Fruit fly (Drosophila melanogaster): ENCODE measurements around the gene CG42570.
A peak's percentile ranks its signal among the peaks of the same experiment; 100 is the strongest.

The CG42570 gene

dm6 chr3L:15678284-15678683 lies 39.3 kb upstream of the CG42570 start (continued):
- no peak for TF ChIP-seq HmgD (GFP tag; optimal IDR thresholded peaks at IDR 0.05)
- TF ChIP-seq CG3065 (GFP tag; optimal IDR thresholded peaks at IDR 0.05) = no peak
- no peak for TF ChIP-seq zfh1 (GFP tag; IDR thresholded peaks at IDR 0.05)
- peak; percentile 36 for TF ChIP-seq nmo (GFP tag; optimal IDR thresholded peaks at IDR 0.05)
- peak; percentile 45; the same call in 1 of the 2 replicates for TF ChIP-seq ato (GFP tag; IDR thresholded peaks at IDR 0.05; ENCODE audit: partially characterized antibody)
- TF ChIP-seq bbx (GFP tag; IDR thresholded peaks at IDR 0.05; ENCODE audit: partially characterized antibody) = peak; percentile 92
- TF ChIP-seq nerfin-2 (GFP tag; IDR thresholded peaks at IDR 0.05; ENCODE audit: partially characterized antibody) = peak; percentile 46; the same call in 1 of the 2 replicates
- TF ChIP-seq vnd (GFP tag; IDR thresholded peaks at IDR 0.05; ENCODE audit: partially characterized antibody) = 0 out of 3 replicates have a peak, but pooled peaks have one; percentile 27
- peak; percentile 86 for TF ChIP-seq CG10431 (GFP tag; optimal IDR thresholded peaks at IDR 0.05)
- peak; percentile 53 for TF ChIP-seq Kr (GFP tag; optimal IDR thresholded peaks at IDR 0.05)
- TF ChIP-seq CG7963 (GFP tag; IDR thresholded peaks at IDR 0.05; ENCODE audit: partially characterized antibody) = peak; percentile 69; the same call in 2 of the 3 replicates
- TF ChIP-seq sd (tag; optimal IDR thresholded peaks at IDR 0.05) = peak; percentile 86
- TF ChIP-seq Bgb (GFP tag; IDR thresholded peaks at IDR 0.05; ENCODE audit: partially characterized antibody) = peak; percentile 67; the same call in 1 of the 2 replicates

DNA sequence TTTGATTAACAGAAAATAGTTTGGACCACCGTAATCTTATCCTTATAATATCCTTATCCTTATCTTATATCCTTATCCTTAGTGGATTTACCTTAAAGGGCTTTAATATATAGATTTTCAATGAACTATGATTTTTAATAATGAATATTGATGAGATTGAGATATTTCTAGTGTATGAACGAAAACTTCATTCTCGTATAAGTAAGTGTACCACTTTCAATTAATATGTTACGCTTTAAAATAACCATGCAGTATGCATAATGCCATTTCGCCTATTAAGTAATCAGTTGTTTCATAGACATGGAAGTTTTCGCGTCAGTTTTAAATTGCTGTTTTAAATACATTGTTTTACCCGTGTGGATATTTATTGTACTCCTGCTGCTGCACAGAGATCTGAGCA lies 38.2 kb upstream of the CG42570 start, which contains the start of gene CG7304:
Gene CG7304 (plus strand): TSS at position 301 of the 400 bp plus-strand sequence.
- TF ChIP-seq fu2 (GFP tag; optimal IDR thresholded peaks at IDR 0.05) (no peak), CG1832 (GFP tag; optimal IDR thresholded peaks at IDR 0.05) (no peak), CG13123 (GFP tag; optimal IDR thresholded peaks at IDR 0.05) (no peak), sug (tag; optimal IDR thresholded peaks at IDR 0.05) (no peak), B-H1 (GFP tag; IDR thresholded peaks at IDR 0.05) (no peak), wdn (GFP tag; IDR thresholded peaks at IDR 0.05) (no peak), gcm2 (GFP tag; optimal IDR thresholded peaks at IDR 0.05) (no peak), ewg (GFP tag; optimal IDR thresholded peaks at IDR 0.05) (no peak), vfl (GFP tag; optimal IDR thresholded peaks at IDR 0.05) (no peak), jing (GFP tag; optimal IDR thresholded peaks at IDR 0.05) (no peak), CTCF (GFP tag; optimal IDR thresholded peaks at IDR 0.05) (no peak), CG12659 (GFP tag; optimal IDR thresholded peaks at IDR 0.05) (no peak), hth (optimal IDR thresholded peaks at IDR 0.05) (no peak), H2.0 (GFP tag; IDR thresholded peaks at IDR 0.05) (no peak), CG4617 (GFP tag; optimal IDR thresholded peaks at IDR 0.05; ENCODE audit: borderline replicate concordance) (no peak), ro (GFP tag; IDR thresholded peaks at IDR 0.05) (no peak), en (GFP tag; optimal IDR thresholded peaks at IDR 0.05) (no peak)

DNA sequence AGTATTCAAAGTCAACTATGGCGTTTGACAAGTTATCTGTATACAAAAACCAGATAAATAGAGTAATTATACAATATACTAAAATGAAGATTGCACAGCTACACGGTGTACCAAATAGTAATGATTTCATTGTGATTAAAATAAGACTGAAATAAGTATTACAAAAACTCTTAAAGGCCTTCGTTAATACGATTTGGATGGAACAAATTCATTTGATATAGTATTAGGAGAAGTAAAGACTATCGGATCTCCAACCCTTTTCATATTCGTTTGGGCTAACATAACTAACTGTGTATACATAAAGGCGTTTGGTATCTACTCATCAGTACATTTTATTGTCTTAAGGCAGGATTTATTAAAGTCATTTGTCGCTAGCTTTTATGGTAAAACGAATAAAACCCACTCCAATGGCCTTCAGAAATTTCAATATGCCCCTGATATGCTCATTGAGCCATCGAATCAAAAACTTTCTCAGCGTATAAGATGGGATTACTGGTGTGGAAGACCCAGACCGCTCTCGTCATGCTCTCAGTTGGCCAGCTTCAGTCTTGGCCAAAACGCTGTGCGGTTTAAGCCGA lies 34.2 kb upstream of the CG42570 start, which contains the start of the genes CG7579 and Pgant8:
Gene CG7579 (minus strand): TSS at position 101 of the 578 bp plus-strand sequence.
Gene Pgant8 (plus strand): TSS at position 528 of the 578 bp plus-strand sequence.
- TF ChIP-seq oc (tag; optimal IDR thresholded peaks at IDR 0.05) (peak; percentile 67), CG2129 (GFP tag; IDR thresholded peaks at IDR 0.05; ENCODE audit: partially characterized antibody) (no peak)

dm6 chr3L:15684017-15684416 lies 33.6 kb upstream of the CG42570 start:
- TF ChIP-seq Pdp1 (GFP tag; optimal IDR thresholded peaks at IDR 0.05) (peak in 1 of 2 experiments; percentile 38), so (GFP tag; IDR thresholded peaks at IDR 0.05) (0 out of 3 replicates have a peak, but pooled peaks have one; percentile 25), slp2 (GFP tag; optimal IDR thresholded peaks at IDR 0.05) (no peak), Hr39 (optimal IDR thresholded peaks at IDR 0.05) (no peak), CG13287 (GFP tag; IDR thresholded peaks at IDR 0.05; ENCODE audit: partially characterized antibody) (no peak), sens (GFP tag) (peak; percentile 5), CG9797 (GFP tag; optimal IDR thresholded peaks at IDR 0.05) (no peak), CG6854 (GFP tag; optimal IDR thresholded peaks at IDR 0.05) (no peak), CG12769 (tag; optimal IDR thresholded peaks at IDR 0.05) (peak; percentile 85), lov (optimal IDR thresholded peaks at IDR 0.05) (no peak), lov (GFP tag; IDR thresholded peaks at IDR 0.05) (no peak), CG5953 (GFP tag; IDR thresholded peaks at IDR 0.05) (no peak), stc (GFP tag; IDR thresholded peaks at IDR 0.05) (0 out of 2 replicates have a peak, but pooled peaks have one; percentile 14), CG7556 (GFP tag; optimal IDR thresholded peaks at IDR 0.05) (no peak), sens-2 (GFP tag; IDR thresholded peaks at IDR 0.05) (no peak), Hr78 (GFP tag; optimal IDR thresholded peaks at IDR 0.05) (peak in 1 of 2 experiments; percentile 56)
